Fruit fly (Drosophila melanogaster) whole organism, embryonic: Measurements from ENCODE around the gene CG14072.

Experiments
- Adf1 ChIP-seq: fragments of 200-800 bp; sonication (Bioruptor generic); IDR thresholded peaks from 2 replicates; pipeline ENCODE4 v1.3.6; 2022; ENCODE audit warnings: missing biosample characterization, missing genetic modification characterization
- Aef1 ChIP-seq: fragments of 200-800 bp; sonication (Bioruptor generic); IDR thresholded peaks from 3 replicates; pipeline ENCODE4 v1.3.6; 2022; ENCODE audit warnings: missing biosample characterization, missing genetic modification characterization
- Bdp1 ChIP-seq: fragments of 200-800 bp; sonication (Bioruptor generic); optimal IDR thresholded peaks from 3 replicates; lab custom pipeline; 2016; ENCODE audit warnings: missing biosample characterization, missing genetic modification characterization
- CG1024 ChIP-seq: fragments of 200-800 bp; sonication (Bioruptor generic); IDR thresholded peaks from 2 replicates; pipeline ENCODE4 v1.3.6; 2022; ENCODE audit warnings: missing biosample characterization, missing genetic modification characterization
- CG10654 ChIP-seq: fragments of 200-800 bp; sonication (Bioruptor generic); optimal IDR thresholded peaks from 2 replicates; lab custom pipeline; 2016; ENCODE audit warnings: missing biosample characterization, missing genetic modification characterization
- CG1233 ChIP-seq: fragments of 200-800 bp; sonication (Bioruptor generic); optimal IDR thresholded peaks from 4 replicates; lab custom pipeline; 2018; ENCODE audit warnings: missing biosample characterization, mild to moderate bottlenecking, missing genetic modification characterization
- CG14667 ChIP-seq: fragments of 200-800 bp; sonication (Bioruptor generic); IDR thresholded peaks from 2 replicates; pipeline ENCODE4 v1.3.6; 2022; ENCODE audit warnings: missing biosample characterization, missing genetic modification characterization
- CG15696 ChIP-seq: fragments of 200-800 bp; sonication (Bioruptor generic); optimal IDR thresholded peaks from 2 replicates; lab custom pipeline; 2019; ENCODE audit warnings: missing biosample characterization, mild to moderate bottlenecking, missing genetic modification characterization, moderate library complexity
- CG1647 ChIP-seq: fragments of 200-800 bp; sonication (Bioruptor generic); optimal IDR thresholded peaks from 3 replicates; lab custom pipeline; 2016; ENCODE audit warnings: missing biosample characterization, missing genetic modification characterization
- CG16813 ChIP-seq: fragments of 200-800 bp; sonication (Bioruptor generic); IDR thresholded peaks from 3 replicates; pipeline ENCODE4 v1.3.6; 2022; ENCODE audit warnings: missing biosample characterization, missing genetic modification characterization; ENCODE audit not compliant: partially characterized antibody
- CG17568 ChIP-seq: fragments of 200-800 bp; sonication (Bioruptor generic); optimal IDR thresholded peaks from 2 replicates; lab custom pipeline; 2018; ENCODE audit warnings: missing biosample characterization, mild to moderate bottlenecking, missing genetic modification characterization, moderate library complexity
- CG17912 ChIP-seq: fragments of 200-800 bp; sonication (Bioruptor generic); optimal IDR thresholded peaks from 2 replicates; lab custom pipeline; 2018; ENCODE audit warnings: missing biosample characterization, mild to moderate bottlenecking, missing genetic modification characterization
- CG1832 ChIP-seq: fragments of 200-800 bp; sonication (Bioruptor generic); optimal IDR thresholded peaks from 2 replicates; lab custom pipeline; 2017; ENCODE audit warnings: missing biosample characterization, mild to moderate bottlenecking, missing genetic modification characterization, inconsistent platforms
- CG18476 ChIP-seq: fragments of 200-800 bp; sonication (Bioruptor generic); optimal IDR thresholded peaks from 2 replicates; lab custom pipeline; 2016; ENCODE audit warnings: missing biosample characterization, mild to moderate bottlenecking, missing genetic modification characterization
- CG2129 ChIP-seq: fragments of 200-800 bp; sonication (Bioruptor generic); IDR thresholded peaks from 2 replicates; pipeline ENCODE4 v1.3.6; 2022; ENCODE audit warnings: missing biosample characterization, missing genetic modification characterization; ENCODE audit not compliant: partially characterized antibody
- CG2875 ChIP-seq: fragments of 200-800 bp; sonication (Bioruptor generic); optimal IDR thresholded peaks from 2 replicates; lab custom pipeline; 2017; ENCODE audit warnings: missing biosample characterization, mild to moderate bottlenecking, missing genetic modification characterization, missing genetic modification reagents
- CG30403 ChIP-seq: fragments of 200-800 bp; sonication (Bioruptor generic); optimal IDR thresholded peaks from 3 replicates; lab custom pipeline; 2016; ENCODE audit warnings: missing biosample characterization, missing genetic modification characterization
- CG33557 ChIP-seq: fragments of 200-800 bp; sonication (Bioruptor generic); optimal IDR thresholded peaks from 2 replicates; lab custom pipeline; 2019; ENCODE audit warnings: missing biosample characterization, mild to moderate bottlenecking, missing genetic modification characterization, moderate library complexity
- CG3726 ChIP-seq: fragments of 200-800 bp; sonication (Bioruptor generic); IDR thresholded peaks from 3 replicates; pipeline ENCODE4, ENCODE4 v1.3.6; 2022; ENCODE audit warnings: missing biosample characterization, missing genetic modification characterization
- CG3995 ChIP-seq: fragments of 200-800 bp; sonication (Bioruptor generic); optimal IDR thresholded peaks from 3 replicates; lab custom pipeline; 2016; ENCODE audit warnings: missing biosample characterization, missing genetic modification characterization
- CG4730 ChIP-seq: fragments of 200-800 bp; sonication (Bioruptor generic); IDR thresholded peaks from 2 replicates; pipeline ENCODE4 v1.3.6; 2022; ENCODE audit warnings: missing biosample characterization, missing genetic modification characterization
- CG5245 ChIP-seq: fragments of 200-800 bp; sonication (Bioruptor generic); optimal IDR thresholded peaks from 3 replicates; lab custom pipeline; 2016; ENCODE audit warnings: missing biosample characterization, missing genetic modification characterization
- CG7963 ChIP-seq: fragments of 200-800 bp; sonication (Bioruptor generic); IDR thresholded peaks from 3 replicates; pipeline ENCODE4 v1.3.6; 2022; ENCODE audit warnings: missing biosample characterization, missing genetic modification characterization; ENCODE audit not compliant: partially characterized antibody
- Chrac-16 ChIP-seq: fragments of 200-800 bp; sonication (Bioruptor generic); optimal IDR thresholded peaks from 3 replicates; lab custom pipeline; 2016; ENCODE audit warnings: missing biosample characterization, missing genetic modification characterization
- CkIIα-i1 ChIP-seq: fragments of 200-800 bp; sonication (Bioruptor generic); IDR thresholded peaks from 2 replicates; pipeline ENCODE4 v1.3.6; 2022; ENCODE audit warnings: missing biosample characterization, missing genetic modification characterization
- Dll ChIP-seq: fragments of 200-800 bp; sonication (Bioruptor generic); IDR thresholded peaks from 4 replicates; pipeline ENCODE4 v1.3.6; 2022; ENCODE audit warnings: missing biosample characterization, missing genetic modification characterization; ENCODE audit not compliant: partially characterized antibody
- Doc2 ChIP-seq: fragments of 200-800 bp; sonication (Bioruptor generic); IDR thresholded peaks from 2 replicates; pipeline ENCODE4 v1.3.6; 2022; ENCODE audit warnings: missing biosample characterization, missing genetic modification characterization
- Hsf ChIP-seq: fragments of 200-800 bp; sonication (Bioruptor generic); optimal IDR thresholded peaks from 3 replicates; lab custom pipeline; 2016; ENCODE audit warnings: missing biosample characterization, missing genetic modification characterization
- Lhr ChIP-seq: fragments of 200-800 bp; sonication (Bioruptor generic); optimal IDR thresholded peaks from 3 replicates; lab custom pipeline; 2017; ENCODE audit warnings: mild to moderate bottlenecking, missing biosample characterization, missing genetic modification reagents, missing genetic modification characterization
- MBD-R2 ChIP-seq: fragments of 200-800 bp; sonication (Bioruptor generic); IDR thresholded peaks from 2 replicates; pipeline ENCODE4 v1.3.6; 2022; ENCODE audit warnings: missing biosample characterization, missing genetic modification characterization
- Rfx ChIP-seq: fragments of 200-800 bp; sonication (Bioruptor generic); IDR thresholded peaks from 2 replicates; pipeline ENCODE4 v1.3.6; 2022; ENCODE audit warnings: missing biosample characterization, missing genetic modification characterization
- Spps ChIP-seq: fragments of 200-800 bp; sonication (Bioruptor generic); optimal IDR thresholded peaks from 2 replicates; lab custom pipeline; 2018; ENCODE audit warnings: missing biosample characterization, mild to moderate bottlenecking, missing genetic modification characterization
- Sry-β ChIP-seq: fragments of 200-800 bp; sonication (Bioruptor generic); optimal IDR thresholded peaks from 2 replicates; lab custom pipeline; 2018; ENCODE audit warnings: missing biosample characterization, mild to moderate bottlenecking, missing genetic modification characterization, moderate library complexity
- Taf1 ChIP-seq: fragments of 200-800 bp; sonication (Bioruptor generic); IDR thresholded peaks from 2 replicates; pipeline ENCODE4 v1.3.6; 2022; ENCODE audit warnings: missing biosample characterization, missing genetic modification characterization
- Xbp1 ChIP-seq: fragments of 200-800 bp; sonication (Bioruptor generic); optimal IDR thresholded peaks from 3 replicates; lab custom pipeline; 2016; ENCODE audit warnings: missing biosample characterization, mild to moderate bottlenecking, missing genetic modification characterization
- bowl ChIP-seq: fragments of 200-800 bp; sonication (Bioruptor generic); IDR thresholded peaks from 2 replicates; pipeline ENCODE4 v1.3.6; 2022; ENCODE audit warnings: missing biosample characterization, missing genetic modification characterization
- cg ChIP-seq: fragments of 200-800 bp; sonication (Bioruptor generic); optimal IDR thresholded peaks from 3 replicates; lab custom pipeline; 2019; ENCODE audit warnings: missing biosample characterization, mild to moderate bottlenecking, missing genetic modification characterization, moderate library complexity
- crc ChIP-seq: fragments of 200-800 bp; sonication (Bioruptor generic); optimal IDR thresholded peaks from 2 replicates; lab custom pipeline; 2016; ENCODE audit warnings: missing biosample characterization, missing genetic modification characterization
- dmrt11E ChIP-seq: fragments of 200-800 bp; sonication (Bioruptor generic); optimal IDR thresholded peaks from 3 replicates; lab custom pipeline; 2018; ENCODE audit warnings: missing biosample characterization, mild to moderate bottlenecking, missing genetic modification characterization, moderate library complexity
- dysf ChIP-seq: fragments of 200-800 bp; sonication (Bioruptor generic); IDR thresholded peaks from 3 replicates; pipeline ENCODE4 v1.3.6; 2022; ENCODE audit warnings: missing biosample characterization, missing genetic modification characterization
- fu2 ChIP-seq: fragments of 200-800 bp; sonication (Bioruptor generic); optimal IDR thresholded peaks from 2 replicates; lab custom pipeline; 2016; ENCODE audit warnings: missing biosample characterization, missing genetic modification characterization
- hbn ChIP-seq: fragments of 200-800 bp; sonication (Bioruptor generic); IDR thresholded peaks from 2 replicates; pipeline ENCODE4 v1.3.6; 2022; ENCODE audit warnings: missing biosample characterization, missing genetic modification characterization; ENCODE audit not compliant: partially characterized antibody
- jigr1 ChIP-seq: fragments of 200-800 bp; sonication (Bioruptor generic); IDR thresholded peaks from 3 replicates; pipeline ENCODE4 v1.3.6; 2022; ENCODE audit warnings: missing biosample characterization, missing genetic modification characterization
- klu ChIP-seq: fragments of 200-800 bp; sonication (Bioruptor generic); IDR thresholded peaks from 2 replicates; pipeline ENCODE4 v1.3.6; 2022; ENCODE audit warnings: missing biosample characterization, missing genetic modification characterization
- nmo ChIP-seq: fragments of 200-800 bp; sonication (Bioruptor generic); optimal IDR thresholded peaks from 2 replicates; lab custom pipeline; 2018; ENCODE audit warnings: missing biosample characterization, mild to moderate bottlenecking, missing genetic modification characterization, moderate library complexity
- pfk ChIP-seq: fragments of 200-800 bp; sonication (Bioruptor generic); optimal IDR thresholded peaks from 2 replicates; lab custom pipeline; 2018; ENCODE audit warnings: missing biosample characterization, mild to moderate bottlenecking, missing genetic modification characterization, moderate library complexity
- schlank ChIP-seq: fragments of 200-800 bp; sonication (Bioruptor generic); optimal IDR thresholded peaks from 2 replicates; lab custom pipeline; 2018; ENCODE audit warnings: missing biosample characterization, mild to moderate bottlenecking, missing genetic modification characterization
- sob ChIP-seq: fragments of 200-800 bp; sonication (Bioruptor generic); IDR thresholded peaks from 2 replicates; pipeline ENCODE4 v1.3.6; 2022; ENCODE audit warnings: missing biosample characterization, missing genetic modification characterization
- trem ChIP-seq: fragments of 200-800 bp; optimal IDR thresholded peaks from 3 replicates; lab custom pipeline; 2019; ENCODE audit warnings: missing biosample characterization, mild to moderate bottlenecking, missing genetic modification characterization, moderate library complexity
- tup ChIP-seq: fragments of 200-800 bp; sonication (Bioruptor generic); optimal IDR thresholded peaks from 2 replicates; lab custom pipeline; 2016; ENCODE audit warnings: missing biosample characterization, mild to moderate bottlenecking, missing genetic modification characterization, moderate library complexity
- unc-4 ChIP-seq: fragments of 200-800 bp; sonication (Bioruptor generic); IDR thresholded peaks from 2 replicates; pipeline ENCODE4 v1.3.6; 2022; ENCODE audit warnings: missing biosample characterization, missing genetic modification characterization; ENCODE audit not compliant: partially characterized antibody

The CG14072 gene

dm6 chr2L:10987370-10987853, 51.0 kb downstream of the CG14072 start, which contains the start of the genes piwi and CG12253 (continued):
- TF ChIP-seq Taf1 (GFP tag; lab: Robert Waterston, UW) (no peak), dysf (GFP tag; lab: Robert Waterston, UW) (peak; percentile 89), schlank (tag; lab: Kevin White, UChicago) (peak; percentile 7), Rfx (GFP tag; lab: Robert Waterston, UW) (peak; percentile 83), CG16813 (GFP tag; lab: Robert Waterston, UW) (no peak), CG1024 (GFP tag; lab: Robert Waterston, UW) (0 out of 2 replicates have a peak, but pooled peaks have one; percentile 33), Hsf (GFP tag; lab: Kevin White, UChicago) (peak; percentile 77), Adf1 (GFP tag; lab: Robert Waterston, UW) (peak; percentile 63), CG10654 (GFP tag; lab: Kevin White, UChicago) (peak; percentile 18), CG17568 (GFP tag; lab: Kevin White, UChicago) (peak; percentile 66), CkIIα-i1 (GFP tag; lab: Robert Waterston, UW) (no peak), Xbp1 (peak; percentile 83), CG5245 (GFP tag; lab: Kevin White, UChicago) (peak; percentile 7), hbn (GFP tag; lab: Robert Waterston, UW) (no peak), crc (no peak), CG2875 (GFP tag; lab: Kevin White, UChicago) (peak; percentile 57), tup (GFP tag; lab: Kevin White, UChicago) (no peak), CG14667 (no peak), CG18476 (GFP tag; lab: Kevin White, UChicago) (peak; percentile 24), CG7963 (no peak), Bdp1 (GFP tag; lab: Kevin White, UChicago) (no peak), cg (no peak), Spps (peak; percentile 14), Chrac-16 (GFP tag; lab: Kevin White, UChicago) (peak; percentile 78), CG33557 (GFP tag; lab: Kevin White, UChicago) (no peak), CG2129 (no peak), dmrt11E (tag; lab: Kevin White, UChicago) (peak; percentile 90), CG1233 (GFP tag; lab: Kevin White, UChicago) (peak; percentile 41), pfk (GFP tag; lab: Kevin White, UChicago) (no peak), CG1647 (GFP tag; lab: Kevin White, UChicago) (no peak), CG4730 (GFP tag; lab: Robert Waterston, UW) (no peak), CG15696 (tag; lab: Kevin White, UChicago) (peak; percentile 37), sob (GFP tag; lab: Robert Waterston, UW) (peak; percentile 85; the same call in 1 of the 2 replicates), MBD-R2 (peak; percentile 49), Dll (GFP tag; lab: Robert Waterston, UW) (no peak), bowl (GFP tag; lab: Robert Waterston, UW) (no peak), unc-4 (GFP tag; lab: Robert Waterston, UW) (no peak), Sry-β (GFP tag; lab: Kevin White, UChicago) (no peak), CG3726 (GFP tag; lab: Robert Waterston, UW) (no peak), Aef1 (GFP tag; lab: Robert Waterston, UW) (no peak), CG3995 (GFP tag; lab: Kevin White, UChicago) (no peak), CG30403 (GFP tag; lab: Kevin White, UChicago) (peak; percentile 93), trem (tag; lab: Kevin White, UChicago) (peak; percentile 44), klu (GFP tag; lab: Robert Waterston, UW) (peak; percentile 78; the same call in 1 of the 2 replicates), CG1832 (no peak), CG17912 (no peak), Doc2 (GFP tag; lab: Robert Waterston, UW) (no peak), jigr1 (no peak), fu2 (peak; percentile 35), Lhr (GFP tag; lab: Kevin White, UChicago) (peak; percentile 48), nmo (peak; percentile 80)
